Worm (Caenorhabditis elegans) whole organism, young adult: ENCODE results near the gene cct-7.
A peak's percentile ranks its signal among the peaks of the same experiment; 100 is the strongest.

Experiments used
- C17E4.6 ChIP-seq: fragments of 200-800 bp; sonication (Bioruptor generic); IDR thresholded peaks from 2 replicates; pipeline ENCODE4 v1.3.6; 2022; ENCODE audit warnings: missing genetic modification reagents, missing genetic modification characterization, missing compliant biosample characterization
- D2030.7 ChIP-seq: fragments of 200-800 bp; sonication (Bioruptor generic); IDR thresholded peaks from 2 replicates; pipeline ENCODE4 v1.3.6; 2022; ENCODE audit warnings: missing genetic modification reagents, missing genetic modification characterization, missing compliant biosample characterization
- F23B12.7 ChIP-seq: sonication (generic microtip); optimal IDR thresholded peaks from 2 replicates; lab custom pipeline; 2017; ENCODE audit warnings: missing genetic modification characterization, mild to moderate bottlenecking, missing compliant biosample characterization, antibody characterized with exemption, moderate library complexity; ENCODE audit not compliant: insufficient read depth
- F37B4.10 ChIP-seq: fragments of 200-800 bp; sonication (Bioruptor generic); IDR thresholded peaks from 2 replicates; pipeline ENCODE4 v1.3.6; 2022; ENCODE audit warnings: missing genetic modification characterization, missing compliant biosample characterization
- F49E8.2 ChIP-seq: sonication (generic microtip); optimal IDR thresholded peaks from 3 replicates; lab custom pipeline; 2017; ENCODE audit warnings: missing genetic modification characterization, mild to moderate bottlenecking, missing compliant biosample characterization, antibody characterized with exemption, moderate library complexity; ENCODE audit not compliant: insufficient read depth
- F52B5.7 ChIP-seq: sonication (generic microtip); optimal IDR thresholded peaks from 2 replicates; lab custom pipeline; 2016; ENCODE audit warnings: mild to moderate bottlenecking, missing genetic modification characterization, missing compliant biosample characterization
- F55B11.4 ChIP-seq: sonication (generic microtip); optimal IDR thresholded peaks from 2 replicates; lab custom pipeline; 2016; ENCODE audit warnings: missing compliant biosample characterization, missing genetic modification characterization, borderline replicate concordance; ENCODE audit not compliant: insufficient read depth
- K11D2.4 ChIP-seq: fragments of 200-800 bp; sonication (Bioruptor generic); IDR thresholded peaks from 2 replicates; pipeline ENCODE4 v1.3.6; 2022; ENCODE audit warnings: missing genetic modification reagents, missing genetic modification characterization, missing compliant biosample characterization
- K12H6.12 ChIP-seq: fragments of 200-800 bp; sonication (Bioruptor generic); optimal IDR thresholded peaks from 2 replicates; lab custom pipeline; 2018; ENCODE audit warnings: mild to moderate bottlenecking, missing genetic modification characterization, missing compliant biosample characterization
- T26A5.8 ChIP-seq: sonication (generic microtip); optimal IDR thresholded peaks from 2 replicates; lab custom pipeline; 2016; ENCODE audit warnings: missing genetic modification characterization, missing compliant biosample characterization
- Y56A3A.18 ChIP-seq: fragments of 200-800 bp; sonication (Bioruptor generic); IDR thresholded peaks from 2 replicates; pipeline ENCODE4 v1.3.6; 2022; ENCODE audit warnings: missing genetic modification reagents, missing genetic modification characterization, missing compliant biosample characterization
- Y79H2A.3 ChIP-seq: fragments of 200-800 bp; sonication (Bioruptor generic); conservative IDR thresholded peaks from 2 replicates; pipeline ENCODE4 v1.3.6; 2022; ENCODE audit warnings: missing genetic modification reagents, missing genetic modification characterization, missing compliant biosample characterization
- Y95B8A.8 ChIP-seq: fragments of 200-800 bp; sonication (Bioruptor generic); IDR thresholded peaks from 2 replicates; pipeline ENCODE4 v1.3.6; 2022; ENCODE audit warnings: missing genetic modification reagents, missing genetic modification characterization, missing compliant biosample characterization
- ama-1 ChIP-seq, 3 experiments: fragments of 150-350 bp in 1 of 3; sonication (generic microtip) in 2 of 3; optimal IDR thresholded peaks; 2 replicates each; lab custom pipeline; 2014 to 2018; ENCODE audit warnings: missing biosample characterization in 2 of 3, missing genetic modification characterization in 2 of 3, missing genetic modification reagents in 2 of 3
- aptf-3 ChIP-seq: fragments of 200-800 bp; sonication (Bioruptor generic); IDR thresholded peaks from 2 replicates; pipeline ENCODE4 v1.3.6; 2022; ENCODE audit warnings: missing genetic modification characterization, missing compliant biosample characterization
- atf-7 ChIP-seq: sonication (generic microtip); optimal IDR thresholded peaks from 2 replicates; lab custom pipeline; 2017; ENCODE audit warnings: mild to moderate bottlenecking, missing genetic modification characterization, missing compliant biosample characterization
- athp-1 ChIP-seq: sonication (generic microtip); optimal IDR thresholded peaks from 2 replicates; lab custom pipeline; 2017; ENCODE audit warnings: mild to moderate bottlenecking, missing genetic modification characterization, missing compliant biosample characterization
- attf-5 ChIP-seq: fragments of 200-800 bp; sonication (Bioruptor generic); optimal IDR thresholded peaks from 2 replicates; lab custom pipeline; 2018; ENCODE audit warnings: mild to moderate bottlenecking, missing genetic modification characterization, missing compliant biosample characterization
- attf-6 ChIP-seq: fragments of 200-800 bp; sonication (Bioruptor generic); IDR thresholded peaks from 2 replicates; pipeline ENCODE4 v1.3.6; 2022; ENCODE audit warnings: missing genetic modification reagents, missing genetic modification characterization, missing compliant biosample characterization
- bed-2 ChIP-seq: fragments of 200-800 bp; sonication (Bioruptor generic); IDR thresholded peaks from 2 replicates; pipeline ENCODE4 v1.3.6; 2022; ENCODE audit warnings: missing genetic modification reagents, missing genetic modification characterization, missing compliant biosample characterization
- ccch-3 ChIP-seq: fragments of 200-800 bp; sonication (Bioruptor generic); optimal IDR thresholded peaks from 2 replicates; lab custom pipeline; 2018; ENCODE audit warnings: mild to moderate bottlenecking, missing genetic modification characterization, missing compliant biosample characterization
- cebp-1 ChIP-seq, 2 experiments: fragments of 200-800 bp in 1 of 2; sonication (Bioruptor generic) in 1 of 2; sonication (generic microtip) in 1 of 2; IDR thresholded peaks in 1 of 2; optimal IDR thresholded peaks in 1 of 2; 2 replicates each; pipeline versions ENCODE4 v1.3.6 to Lab custom; 2017 to 2022; ENCODE audit warnings: missing compliant biosample characterization in 2 of 2, missing genetic modification characterization in 2 of 2, mild to moderate bottlenecking in 1 of 2, missing genetic modification reagents in 1 of 2, moderate library complexity in 1 of 2
- ceh-100 ChIP-seq: fragments of 200-800 bp; sonication (Bioruptor generic); IDR thresholded peaks from 2 replicates; pipeline ENCODE4 v1.3.6; 2022; ENCODE audit warnings: missing genetic modification reagents, missing genetic modification characterization, missing compliant biosample characterization
- ceh-40 ChIP-seq: fragments of 200-800 bp; sonication (Bioruptor generic); IDR thresholded peaks from 2 replicates; pipeline ENCODE4 v1.3.6; 2022; ENCODE audit warnings: missing genetic modification characterization, missing compliant biosample characterization
- ceh-91 ChIP-seq: fragments of 200-800 bp; sonication (Bioruptor generic); IDR thresholded peaks from 2 replicates; pipeline ENCODE4 v1.3.6; 2022; ENCODE audit warnings: missing genetic modification reagents, missing genetic modification characterization, missing compliant biosample characterization
- efl-1 ChIP-seq: fragments of 150-350 bp; optimal IDR thresholded peaks from 2 replicates; lab custom pipeline; 2014; ENCODE audit warnings: missing biosample characterization, missing genetic modification reagents, missing genetic modification characterization
- ekl-4 ChIP-seq: fragments of 200-800 bp; sonication (Bioruptor generic); IDR thresholded peaks from 2 replicates; pipeline ENCODE4 v1.3.6; 2022; ENCODE audit warnings: missing genetic modification reagents, missing genetic modification characterization, missing compliant biosample characterization
- gei-17 ChIP-seq: fragments of 200-800 bp; sonication (Bioruptor generic); optimal IDR thresholded peaks from 2 replicates; lab custom pipeline; 2018; ENCODE audit warnings: mild to moderate bottlenecking, missing genetic modification characterization, missing compliant biosample characterization
- him-1 ChIP-seq: sonication (generic microtip); optimal IDR thresholded peaks from 2 replicates; lab custom pipeline; 2016; ENCODE audit warnings: missing genotype, missing genetic modification reagents, missing genetic modification characterization, missing compliant biosample characterization
- hrde-1 ChIP-seq: sonication (generic microtip); optimal IDR thresholded peaks from 2 replicates; lab custom pipeline; 2016; ENCODE audit warnings: missing genetic modification characterization, mild to moderate bottlenecking, missing compliant biosample characterization, moderate library complexity, missing genotype, missing genetic modification reagents, borderline replicate concordance
- lag-1 ChIP-seq: fragments of 200-800 bp; sonication (Bioruptor generic); IDR thresholded peaks from 2 replicates; pipeline ENCODE4 v1.3.6; 2022; ENCODE audit warnings: missing genetic modification reagents, missing genetic modification characterization, missing compliant biosample characterization
- lin-26 ChIP-seq: fragments of 200-800 bp; sonication (Bioruptor generic); IDR thresholded peaks from 2 replicates; pipeline ENCODE4 v1.3.6; 2022; ENCODE audit warnings: missing genetic modification reagents, missing genetic modification characterization, missing compliant biosample characterization
- lin-35 ChIP-seq, 3 experiments: fragments of 150-350 bp in 2 of 3; sonication (generic microtip) in 1 of 3; optimal IDR thresholded peaks; 2 replicates each; lab custom pipeline; 2014 to 2018; ENCODE audit warnings: missing biosample characterization in 3 of 3, missing genetic modification characterization in 3 of 3, missing genetic modification reagents in 3 of 3
- nfya-2 ChIP-seq: fragments of 200-800 bp; sonication (Bioruptor generic); IDR thresholded peaks from 2 replicates; pipeline ENCODE4 v1.3.6; 2022; ENCODE audit warnings: missing genetic modification reagents, missing genetic modification characterization, missing compliant biosample characterization
- nfyb-1 ChIP-seq: fragments of 200-800 bp; sonication (Bioruptor generic); IDR thresholded peaks from 2 replicates; pipeline ENCODE4 v1.3.6; 2022; ENCODE audit warnings: missing genetic modification reagents, missing genetic modification characterization, missing compliant biosample characterization
- nhr-120 ChIP-seq: fragments of 200-800 bp; sonication (Bioruptor generic); IDR thresholded peaks from 2 replicates; pipeline ENCODE4 v1.3.6; 2022; ENCODE audit warnings: missing genetic modification characterization, missing compliant biosample characterization
- nhr-80 ChIP-seq: sonication (generic microtip); optimal IDR thresholded peaks from 2 replicates; lab custom pipeline; 2016; ENCODE audit warnings: missing genetic modification characterization, missing compliant biosample characterization
- nhr-90 ChIP-seq: sonication (generic microtip); optimal IDR thresholded peaks from 2 replicates; lab custom pipeline; 2016; ENCODE audit warnings: missing genotype, mild to moderate bottlenecking, missing genetic modification characterization, missing compliant biosample characterization
- rcor-1 ChIP-seq: fragments of 200-800 bp; sonication (Bioruptor generic); IDR thresholded peaks from 2 replicates; pipeline ENCODE4 v1.3.6; 2022; ENCODE audit warnings: missing genetic modification reagents, missing genetic modification characterization, missing compliant biosample characterization
- rec-8 ChIP-seq, 2 experiments: sonication (generic microtip); optimal IDR thresholded peaks; 2 replicates each; lab custom pipeline; 2016; ENCODE audit warnings: mild to moderate bottlenecking in 2 of 2, missing genetic modification characterization in 2 of 2, missing genetic modification reagents in 2 of 2, missing genotype in 2 of 2, missing biosample characterization in 1 of 2, missing compliant biosample characterization in 1 of 2, moderate library complexity in 1 of 2
- snpc-3.4 ChIP-seq: sonication (generic microtip); optimal IDR thresholded peaks from 2 replicates; lab custom pipeline; 2017; ENCODE audit warnings: missing genetic modification characterization, mild to moderate bottlenecking, missing compliant biosample characterization, antibody characterized with exemption, moderate library complexity, missing genotype, missing genetic modification reagents
- somi-1 ChIP-seq: fragments of 200-800 bp; sonication (Bioruptor generic); optimal IDR thresholded peaks from 2 replicates; lab custom pipeline; 2018; ENCODE audit warnings: mild to moderate bottlenecking, missing genetic modification characterization, missing compliant biosample characterization
- tbx-9 ChIP-seq: sonication (generic microtip); optimal IDR thresholded peaks from 2 replicates; lab custom pipeline; 2016; ENCODE audit warnings: borderline replicate concordance, missing genetic modification characterization, inconsistent platforms, missing compliant biosample characterization
- zfh-2 ChIP-seq: fragments of 200-800 bp; sonication (Bioruptor generic); conservative IDR thresholded peaks from 2 replicates; pipeline ENCODE4 v1.3.6; 2022; ENCODE audit warnings: missing genetic modification reagents, missing genetic modification characterization, missing compliant biosample characterization
- ztf-25 ChIP-seq: fragments of 200-800 bp; sonication (Bioruptor generic); IDR thresholded peaks from 2 replicates; pipeline ENCODE4 v1.3.6; 2022; ENCODE audit warnings: missing genetic modification reagents, missing genetic modification characterization, missing compliant biosample characterization
- ztf-28 ChIP-seq: fragments of 200-800 bp; sonication (Bioruptor generic); IDR thresholded peaks from 2 replicates; pipeline ENCODE4 v1.3.6; 2022; ENCODE audit warnings: missing genetic modification reagents, missing genetic modification characterization, missing compliant biosample characterization

Gene cct-7

ce11 chrV:1875497-1875988, 3.5 kb downstream of the cct-7 start (continued):
- TF ChIP-seq lag-1 (GFP tag; lab: Robert Waterston, UW), result no peak
- peak; percentile 93 for TF ChIP-seq Y79H2A.3
- TF ChIP-seq bed-2, result no peak
- TF ChIP-seq C17E4.6 (GFP tag; lab: Robert Waterston, UW), result 0 out of 2 replicates have a peak, but pooled peaks have one; percentile 11
- peak; percentile 43; the same call in 1 of the 2 replicates for TF ChIP-seq K11D2.4 (GFP tag; lab: Robert Waterston, UW)
- no peak for TF ChIP-seq nfya-2 (GFP tag; lab: Robert Waterston, UW)
- peak; percentile 95 for TF ChIP-seq athp-1 (tag; lab: Kevin White, UChicago)
- TF ChIP-seq ekl-4 (GFP tag; lab: Robert Waterston, UW), result peak; percentile 90
- no peak for TF ChIP-seq ama-1 (optimal IDR thresholded peaks at IDR 0.05; lab: Kevin White, UChicago)
- TF ChIP-seq ama-1 (GFP tag; optimal IDR thresholded peaks at IDR 0.05; lab: Kevin White, UChicago), result peak in 1 of 2 experiments; percentile 61
- TF ChIP-seq tbx-9 (tag; lab: Kevin White, UChicago), result peak; percentile 34
- no peak for TF ChIP-seq zfh-2
- TF ChIP-seq efl-1 (GFP tag; lab: Kevin White, UChicago), result no peak
- TF ChIP-seq Y95B8A.8 (GFP tag; lab: Robert Waterston, UW), result peak; percentile 81
- peak; percentile 71 for TF ChIP-seq F49E8.2 (tag; lab: Kevin White, UChicago)
- peak; percentile 62 for TF ChIP-seq snpc-3.4 (tag; lab: Kevin White, UChicago)
- TF ChIP-seq attf-5 (GFP tag; lab: Kevin White, UChicago), result peak; percentile 27
- TF ChIP-seq hrde-1 (tag; lab: Kevin White, UChicago), result peak; percentile 13
- no peak for TF ChIP-seq nhr-120 (GFP tag; lab: Robert Waterston, UW)
- TF ChIP-seq ztf-28, result 0 out of 2 replicates have a peak, but pooled peaks have one; percentile 60
- peak; percentile 89 for TF ChIP-seq aptf-3
- no peak for TF ChIP-seq nhr-90
- TF ChIP-seq him-1, result peak; percentile 60
- TF ChIP-seq gei-17 (GFP tag; lab: Kevin White, UChicago), result peak; percentile 53
- peak; percentile 75 for TF ChIP-seq lin-26
- peak; percentile 77; the same call in 1 of the 2 replicates for TF ChIP-seq ztf-25
- no peak for TF ChIP-seq cebp-1 (GFP tag; IDR thresholded peaks at IDR 0.05; lab: Robert Waterston, UW)
- peak; percentile 78 for TF ChIP-seq cebp-1 (tag; optimal IDR thresholded peaks at IDR 0.05; lab: Kevin White, UChicago)
- TF ChIP-seq atf-7 (tag; lab: Kevin White, UChicago), result peak; percentile 76
- TF ChIP-seq nfyb-1 (GFP tag; lab: Robert Waterston, UW), result peak; percentile 53
- peak; percentile 91 for TF ChIP-seq ceh-100
- 0 out of 2 replicates have a peak, but pooled peaks have one; percentile 27 for TF ChIP-seq ceh-91 (GFP tag; lab: Robert Waterston, UW)
- no peak for TF ChIP-seq nhr-80
- peak; percentile 50 for TF ChIP-seq rcor-1 (GFP tag; lab: Robert Waterston, UW)
- peak; percentile 7 for TF ChIP-seq ccch-3 (GFP tag; lab: Kevin White, UChicago)
- peak; percentile 68 for TF ChIP-seq D2030.7 (GFP tag; lab: Robert Waterston, UW)
- no peak for TF ChIP-seq F37B4.10
- TF ChIP-seq K12H6.12 (tag; lab: Kevin White, UChicago), result peak; percentile 55
- peak in 1 of 2 experiments; percentile 33 for TF ChIP-seq rec-8 (tag; optimal IDR thresholded peaks at IDR 0.05; lab: Kevin White, UChicago)
- peak; percentile 96 for TF ChIP-seq F52B5.7 (tag; lab: Kevin White, UChicago)
- TF ChIP-seq lin-35 (GFP tag; optimal IDR thresholded peaks at IDR 0.05; lab: Kevin White, UChicago), result no peak
- TF ChIP-seq T26A5.8 (tag; lab: Kevin White, UChicago), result peak; percentile 92
- TF ChIP-seq F55B11.4 (tag; lab: Kevin White, UChicago), result no peak
- no peak for TF ChIP-seq somi-1
- TF ChIP-seq attf-6 (GFP tag; lab: Robert Waterston, UW), result peak; percentile 69; the same call in 1 of the 2 replicates
- TF ChIP-seq F23B12.7 (tag; lab: Kevin White, UChicago), result no peak
- peak; percentile 80; the same call in 1 of the 2 replicates for TF ChIP-seq Y56A3A.18 (GFP tag; lab: Robert Waterston, UW)
- TF ChIP-seq ceh-40, result peak; percentile 70; the same call in 1 of the 2 replicates
